Worm (Caenorhabditis elegans): ENCODE results near the gene F55C5.10.

The F55C5.10 gene

ce11 chrV:12245777-12246452 is 37.4 kb upstream of the F55C5.10 start:
- TF ChIP-seq unc-39 (tag; optimal IDR thresholded peaks at IDR 0.05) (no peak), mep-1 (tag; optimal IDR thresholded peaks at IDR 0.05) (no peak), daf-16 (GFP tag; optimal IDR thresholded peaks at IDR 0.05) (no peak), daf-16 (tag; optimal IDR thresholded peaks at IDR 0.05) (peak; percentile 92), lsy-2 (tag; optimal IDR thresholded peaks at IDR 0.05) (no peak), dmd-6 (GFP tag; IDR thresholded peaks at IDR 0.05) (no peak), nhr-11 (tag; optimal IDR thresholded peaks at IDR 0.05) (no peak), Y5F2A.4 (GFP tag; optimal IDR thresholded peaks at IDR 0.05) (no peak), Y48G9A.11 (GFP tag; IDR thresholded peaks at IDR 0.05) (peak; percentile 66), dpl-1 (GFP tag; optimal IDR thresholded peaks at IDR 0.05) (peak; percentile 60), T26A8.4 (GFP tag; IDR thresholded peaks at IDR 0.05) (no peak), tag-97 (GFP tag; IDR thresholded peaks at IDR 0.05) (no peak), madf-9 (GFP tag; conservative IDR thresholded peaks at IDR 0.05) (no peak), unc-130 (GFP tag; optimal IDR thresholded peaks at IDR 0.05) (no peak), ztf-11 (tag; optimal IDR thresholded peaks at IDR 0.05) (no peak), lin-29 (GFP tag; IDR thresholded peaks at IDR 0.05) (no peak), hlh-30 (tag; optimal IDR thresholded peaks at IDR 0.05; ENCODE audit: insufficient read depth) (no peak), pha-4 (GFP tag; IDR thresholded peaks at IDR 0.05) (no peak), pha-4 (tag; optimal IDR thresholded peaks at IDR 0.05) (no peak), nhr-6 (tag; optimal IDR thresholded peaks at IDR 0.05) (peak; percentile 86), dmd-9 (GFP tag; IDR thresholded peaks at IDR 0.05) (no peak), nhr-111 (GFP tag; optimal IDR thresholded peaks at IDR 0.05) (no peak), mes-2 (tag; optimal IDR thresholded peaks at IDR 0.05; ENCODE audit: poor library complexity, severe bottlenecking) (peak; percentile 38), zip-2 (tag; optimal IDR thresholded peaks at IDR 0.05) (peak; percentile 72), T20F7.1 (GFP tag; optimal IDR thresholded peaks at IDR 0.05) (peak; percentile 93)

ce11 chrV:12251041-12251440 is 32.2 kb upstream of the F55C5.10 start, which contains the start of gene T04H1.5:
T04H1.5 (plus strand) TSS chrV:12251341.
- TF ChIP-seq unc-130 (GFP tag; optimal IDR thresholded peaks at IDR 0.05) (no peak), lin-1 (GFP tag; IDR thresholded peaks at IDR 0.05) (no peak), ces-1 (GFP tag; optimal IDR thresholded peaks at IDR 0.05) (no peak), lim-7 (GFP tag; IDR thresholded peaks at IDR 0.05) (no peak), aly-2 (tag; optimal IDR thresholded peaks at IDR 0.05) (no peak), nhr-28 (tag; optimal IDR thresholded peaks at IDR 0.05) (no peak), spr-1 (tag; optimal IDR thresholded peaks at IDR 0.05) (no peak), mep-1 (tag; optimal IDR thresholded peaks at IDR 0.05) (no peak), nhr-237 (tag; optimal IDR thresholded peaks at IDR 0.05) (no peak), sdz-12 (GFP tag; optimal IDR thresholded peaks at IDR 0.05) (no peak), F49E8.2 (tag; optimal IDR thresholded peaks at IDR 0.05; ENCODE audit: borderline replicate concordance) (no peak), unc-62 (GFP tag; optimal IDR thresholded peaks at IDR 0.05 in 1 of 2) (no peak), unc-62 (tag; optimal IDR thresholded peaks at IDR 0.05) (no peak), lsy-2 (tag; optimal IDR thresholded peaks at IDR 0.05) (no peak), T26A8.4 (GFP tag; IDR thresholded peaks at IDR 0.05) (no peak)

- TF ChIP-seq nhr-102 (tag; optimal IDR thresholded peaks at IDR 0.05) = no peak
- no peak for TF ChIP-seq vab-7 (GFP tag; IDR thresholded peaks at IDR 0.05)
- no peak for TF ChIP-seq ztf-7 (tag; optimal IDR thresholded peaks at IDR 0.05)
- TF ChIP-seq ceh-62 (tag; optimal IDR thresholded peaks at IDR 0.05) = no peak
- TF ChIP-seq gei-8 (GFP tag; optimal IDR thresholded peaks at IDR 0.05) = no peak
- no peak for TF ChIP-seq F37D6.2 (tag; optimal IDR thresholded peaks at IDR 0.05)
- no peak for TF ChIP-seq hif-1 (tag; optimal IDR thresholded peaks at IDR 0.05)
- TF ChIP-seq jun-1 (tag; optimal IDR thresholded peaks at IDR 0.05) = no peak
- no peak for TF ChIP-seq unc-39 (tag; optimal IDR thresholded peaks at IDR 0.05)
- TF ChIP-seq fkh-10 (GFP tag; optimal IDR thresholded peaks at IDR 0.05) = no peak
- no peak for TF ChIP-seq sdz-12 (GFP tag; optimal IDR thresholded peaks at IDR 0.05)
- TF ChIP-seq madf-9 (GFP tag; conservative IDR thresholded peaks at IDR 0.05) = no peak
Measured at ce11 chrV:12252272-12252671, 31.0 kb upstream of the F55C5.10 start, which contains the start of gene lrx-1. lrx-1 (plus strand) TSS chrV:12252572.
